Fruit fly (Drosophila melanogaster) S2 (cell line): ENCODE data around the gene hiro.

Experiments
- CG8478 ChIP-seq: fragments of >200 bp; optimal IDR thresholded peaks from 2 replicates; lab custom pipeline; 2018
- CTCF ChIP-seq, 2 experiments: fragments of >200 bp; optimal IDR thresholded peaks; 2 replicates each; lab custom pipeline; 2018

DNA sequence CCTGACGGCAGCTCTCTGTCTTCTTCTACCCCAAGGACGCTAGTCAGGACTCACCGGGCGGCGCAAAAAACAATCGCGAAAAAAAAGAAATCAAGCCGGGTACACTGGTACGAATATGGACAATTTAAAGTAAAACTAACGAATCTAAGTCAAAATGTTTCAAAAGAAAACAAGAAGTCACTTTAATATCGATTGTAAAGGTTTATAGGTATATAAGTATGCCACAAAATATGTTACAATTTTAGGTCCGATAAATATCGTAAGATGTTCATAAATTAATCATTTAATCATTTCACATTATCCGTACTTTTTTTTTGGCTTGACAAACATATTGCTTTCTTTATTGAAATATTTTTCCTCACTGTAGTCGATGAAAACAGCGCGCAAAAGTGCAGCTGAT is 28.3 kb upstream of the hiro start:
- TF ChIP-seq CG8478: no peak
- TF ChIP-seq CTCF (optimal IDR thresholded peaks at IDR 0.05; lab: Kevin White, UChicago): no peak
